Worm (Caenorhabditis elegans) whole organism, L4 larva: ENCODE measurements around the gene F52E4.5.
A peak's percentile ranks its signal among the peaks of the same experiment; 100 is the strongest.

ENCODE experiments used
- F10B5.3 ChIP-seq: sonication (generic microtip); optimal IDR thresholded peaks from 2 replicates; lab custom pipeline; 2016; ENCODE audit warnings: mild to moderate bottlenecking, missing genetic modification characterization, missing compliant biosample characterization
- F37D6.2 ChIP-seq: sonication (generic microtip); optimal IDR thresholded peaks from 2 replicates; lab custom pipeline; 2016; ENCODE audit warnings: mild to moderate bottlenecking, missing genetic modification characterization, missing compliant biosample characterization
- ZK546.5 ChIP-seq, 2 experiments: sonication (generic microtip); optimal IDR thresholded peaks; 2 replicates each; lab custom pipeline; 2017; ENCODE audit warnings: missing biosample characterization in 2 of 2, missing genetic modification characterization in 2 of 2
- aha-1 ChIP-seq: fragments of 150-350 bp; peaks from one replicate; lab custom pipeline; 2014; ENCODE audit warnings: missing biosample characterization, missing genetic modification characterization
- aly-2 ChIP-seq: sonication (generic microtip); optimal IDR thresholded peaks from 2 replicates; lab custom pipeline; 2018; ENCODE audit warnings: missing biosample characterization, missing genetic modification characterization
- ceh-20 ChIP-seq: fragments of 200-800 bp; sonication (Bioruptor generic); IDR thresholded peaks from 2 replicates; pipeline ENCODE4 v1.3.6; 2022; ENCODE audit warnings: missing genetic modification reagents, missing genetic modification characterization, missing compliant biosample characterization
- ceh-32 ChIP-seq: sonication (generic microtip); optimal IDR thresholded peaks from 2 replicates; lab custom pipeline; 2016; ENCODE audit warnings: mild to moderate bottlenecking, missing genetic modification characterization, missing compliant biosample characterization; ENCODE audit not compliant: poor library complexity
- ces-1 ChIP-seq: fragments of 150-350 bp; sonication (generic microtip); optimal IDR thresholded peaks from 4 replicates; lab custom pipeline; 2014; ENCODE audit warnings: missing biosample characterization, missing genetic modification reagents, missing genetic modification characterization
- cey-2 ChIP-seq: sonication (generic microtip); optimal IDR thresholded peaks from 3 replicates; lab custom pipeline; 2017; ENCODE audit warnings: missing genetic modification characterization, mild to moderate bottlenecking, missing compliant biosample characterization, antibody characterized with exemption, borderline replicate concordance; ENCODE audit not compliant: insufficient read depth
- ctbp-1 ChIP-seq: fragments of 200-800 bp; sonication (Bioruptor generic); IDR thresholded peaks from 2 replicates; pipeline ENCODE4 v1.3.6; 2022; ENCODE audit warnings: missing genetic modification reagents, missing genetic modification characterization, missing compliant biosample characterization
- daf-16 ChIP-seq, 3 experiments: sonication (generic microtip); optimal IDR thresholded peaks; 2 replicates each; lab custom pipeline; 2016 to 2017; ENCODE audit warnings: missing genetic modification characterization in 3 of 3, missing genetic modification reagents in 3 of 3, mild to moderate bottlenecking in 2 of 3, missing compliant biosample characterization in 2 of 3, missing biosample characterization in 1 of 3, moderate library complexity in 1 of 3
- daf-8 ChIP-seq: fragments of 200-800 bp; sonication (Bioruptor generic); IDR thresholded peaks from 2 replicates; pipeline ENCODE4 v1.3.6; 2022; ENCODE audit warnings: missing genetic modification characterization, missing compliant biosample characterization
- dmd-6 ChIP-seq: fragments of 200-800 bp; sonication (Bioruptor generic); IDR thresholded peaks from 2 replicates; pipeline ENCODE4 v1.3.6; 2022; ENCODE audit warnings: missing genetic modification reagents, missing genetic modification characterization, missing compliant biosample characterization
- dve-1 ChIP-seq: sonication (generic microtip); optimal IDR thresholded peaks from 2 replicates; lab custom pipeline; 2017; ENCODE audit warnings: antibody characterized with exemption, mild to moderate bottlenecking, missing genetic modification characterization, missing compliant biosample characterization; ENCODE audit not compliant: insufficient read depth
- fkh-10 ChIP-seq: fragments of 150-350 bp; optimal IDR thresholded peaks from 2 replicates; lab custom pipeline; 2014; ENCODE audit warnings: missing biosample characterization, missing genetic modification reagents, missing genetic modification characterization
- hif-1 ChIP-seq, 2 experiments: sonication (generic microtip); optimal IDR thresholded peaks; 2 replicates each; lab custom pipeline; 2016 to 2017; ENCODE audit warnings: missing compliant biosample characterization in 2 of 2, missing genetic modification characterization in 2 of 2, missing genetic modification reagents in 2 of 2, missing genotype in 2 of 2, mild to moderate bottlenecking in 1 of 2
- hlh-11 ChIP-seq: fragments of 200-800 bp; sonication (Bioruptor generic); optimal IDR thresholded peaks from 2 replicates; lab custom pipeline; 2018; ENCODE audit warnings: mild to moderate bottlenecking, missing genetic modification characterization, missing compliant biosample characterization
- hlh-30 ChIP-seq: sonication (generic microtip); optimal IDR thresholded peaks from 2 replicates; lab custom pipeline; 2017; ENCODE audit warnings: antibody characterized with exemption, mild to moderate bottlenecking, missing genetic modification characterization, missing compliant biosample characterization; ENCODE audit not compliant: insufficient read depth
- hmg-1.1 ChIP-seq: fragments of 200-800 bp; sonication (Bioruptor generic); IDR thresholded peaks from 2 replicates; pipeline ENCODE4 v1.3.6; 2022; ENCODE audit warnings: missing genetic modification reagents, missing genetic modification characterization, missing compliant biosample characterization
- lin-13 ChIP-seq: fragments of 150-350 bp; optimal IDR thresholded peaks from 2 replicates; lab custom pipeline; 2014; ENCODE audit warnings: missing biosample characterization, missing genetic modification reagents, missing genetic modification characterization
- lsy-2 ChIP-seq, 2 experiments: fragments of 150-350 bp in 1 of 2; sonication (generic microtip) in 1 of 2; optimal IDR thresholded peaks; 2 replicates each; lab custom pipeline; 2014 to 2017; ENCODE audit warnings: missing biosample characterization in 2 of 2, missing genetic modification characterization in 2 of 2
- mdl-1 ChIP-seq, 2 experiments: fragments of 150-350 bp in 1 of 2; sonication (generic microtip) in 1 of 2; optimal IDR thresholded peaks; 2 replicates each; lab custom pipeline; 2014 to 2017; ENCODE audit warnings: missing biosample characterization in 2 of 2, missing genetic modification characterization in 2 of 2
- mep-1 ChIP-seq: fragments of 150-350 bp; sonication (generic microtip); optimal IDR thresholded peaks from 3 replicates; lab custom pipeline; 2014; ENCODE audit warnings: missing biosample characterization, missing genetic modification characterization
- mes-2 ChIP-seq: sonication (generic microtip); optimal IDR thresholded peaks from 2 replicates; lab custom pipeline; 2016; ENCODE audit warnings: missing genotype, mild to moderate bottlenecking, missing genetic modification characterization, missing compliant biosample characterization; ENCODE audit not compliant: poor library complexity, severe bottlenecking
- mxl-3 ChIP-seq: fragments of 200-800 bp; sonication (Bioruptor generic); optimal IDR thresholded peaks from 2 replicates; lab custom pipeline; 2018; ENCODE audit warnings: mild to moderate bottlenecking, missing genetic modification characterization, missing compliant biosample characterization
- nhr-102 ChIP-seq: sonication (generic microtip); optimal IDR thresholded peaks from 2 replicates; lab custom pipeline; 2016; ENCODE audit warnings: mild to moderate bottlenecking, missing genetic modification characterization, moderate library complexity, missing compliant biosample characterization
- nhr-11 ChIP-seq: fragments of 150-350 bp; optimal IDR thresholded peaks from 2 replicates; lab custom pipeline; 2014; ENCODE audit warnings: missing biosample characterization, missing genetic modification characterization
- nhr-111 ChIP-seq: fragments of 200-800 bp; sonication (Bioruptor generic); optimal IDR thresholded peaks from 2 replicates; lab custom pipeline; 2018; ENCODE audit warnings: mild to moderate bottlenecking, missing genetic modification characterization, missing compliant biosample characterization
- nhr-28 ChIP-seq: fragments of 150-350 bp; optimal IDR thresholded peaks from 2 replicates; lab custom pipeline; 2014; ENCODE audit warnings: missing biosample characterization, missing genetic modification characterization
- nhr-42 ChIP-seq: fragments of 200-800 bp; sonication (Bioruptor generic); IDR thresholded peaks from 2 replicates; pipeline ENCODE4 v1.3.6; 2022; ENCODE audit warnings: missing genetic modification characterization, missing compliant biosample characterization
- nhr-48 ChIP-seq: sonication (generic microtip); optimal IDR thresholded peaks from 2 replicates; lab custom pipeline; 2016; ENCODE audit warnings: mild to moderate bottlenecking, missing genetic modification characterization, missing compliant biosample characterization
- php-3 ChIP-seq: fragments of 200-800 bp; sonication (Bioruptor generic); IDR thresholded peaks from 2 replicates; pipeline ENCODE4 v1.3.6; 2022; ENCODE audit warnings: missing genetic modification reagents, missing genetic modification characterization, missing compliant biosample characterization
- pqm-1 ChIP-seq: sonication (generic microtip); optimal IDR thresholded peaks from 2 replicates; lab custom pipeline; 2017; ENCODE audit warnings: missing biosample characterization, missing genetic modification characterization
- rbr-2 ChIP-seq: sonication (generic microtip); optimal IDR thresholded peaks from 2 replicates; lab custom pipeline; 2016; ENCODE audit warnings: missing genotype, missing genetic modification characterization, missing compliant biosample characterization
- tag-97 ChIP-seq: fragments of 200-800 bp; sonication (Bioruptor generic); IDR thresholded peaks from 2 replicates; pipeline ENCODE4 v1.3.6; 2022; ENCODE audit warnings: missing genetic modification characterization, missing compliant biosample characterization
- tra-1 ChIP-seq: fragments of 200-800 bp; sonication (Bioruptor generic); IDR thresholded peaks from 2 replicates; pipeline ENCODE4 v1.3.6; 2022; ENCODE audit warnings: missing genetic modification reagents, missing genetic modification characterization, missing compliant biosample characterization
- unc-62 ChIP-seq, 3 experiments: fragments of 150-350 bp in 1 of 3; sonication (generic microtip); optimal IDR thresholded peaks in 2 of 3; peaks in 1 of 3; 1 replicate in 1 of 3; 2 replicates in 2 of 3; lab custom pipeline; 2014 to 2017; ENCODE audit warnings: missing biosample characterization in 3 of 3, missing genetic modification characterization in 3 of 3, missing genetic modification reagents in 3 of 3, missing genotype in 1 of 3
- vab-7 ChIP-seq: fragments of 200-800 bp; sonication (Bioruptor generic); IDR thresholded peaks from 2 replicates; pipeline ENCODE4 v1.3.6; 2022; ENCODE audit warnings: missing genetic modification reagents, missing genetic modification characterization, missing compliant biosample characterization

F52E4.5 gene

DNA sequence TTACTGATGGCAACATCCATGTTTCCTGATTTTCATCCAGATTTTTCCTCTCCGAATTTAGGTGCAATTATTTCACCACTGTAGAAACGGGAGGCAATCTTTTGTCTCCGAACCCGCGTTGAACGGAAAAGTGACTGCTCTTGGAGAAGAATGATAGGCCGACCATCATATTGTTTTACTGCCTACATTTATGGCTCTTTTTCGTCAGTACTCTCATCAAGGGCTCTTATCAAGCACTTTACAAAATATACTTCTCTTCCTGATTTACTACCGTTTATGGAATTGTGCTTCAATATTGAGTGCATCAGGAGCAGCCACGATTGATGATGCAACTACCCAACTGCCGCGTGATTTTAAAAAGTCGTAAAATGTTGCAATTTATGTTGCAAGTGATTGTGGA, 32.8 kb downstream of the F52E4.5 start:
- TF ChIP-seq ceh-20 (GFP tag; lab: Robert Waterston, UW) (peak; percentile 62; the same call in 1 of the 2 replicates), nhr-11 (tag; lab: Kevin White, UChicago) (no peak), nhr-28 (tag; lab: Kevin White, UChicago) (peak; percentile 8), nhr-42 (no peak), tra-1 (GFP tag; lab: Robert Waterston, UW) (0 out of 2 replicates have a peak, but pooled peaks have one; percentile 16), pqm-1 (tag; lab: Kevin White, UChicago) (no peak), unc-62 (GFP tag; optimal IDR thresholded peaks at IDR 0.05 in 1 of 2; lab: Kevin White, UChicago) (peak in 1 of 2 experiments; percentile 27), unc-62 (tag; optimal IDR thresholded peaks at IDR 0.05; lab: Kevin White, UChicago) (no peak), nhr-48 (tag; lab: Kevin White, UChicago) (peak; percentile 51), aly-2 (no peak), dmd-6 (peak; percentile 39), php-3 (GFP tag; lab: Robert Waterston, UW) (peak; percentile 79)

DNA sequence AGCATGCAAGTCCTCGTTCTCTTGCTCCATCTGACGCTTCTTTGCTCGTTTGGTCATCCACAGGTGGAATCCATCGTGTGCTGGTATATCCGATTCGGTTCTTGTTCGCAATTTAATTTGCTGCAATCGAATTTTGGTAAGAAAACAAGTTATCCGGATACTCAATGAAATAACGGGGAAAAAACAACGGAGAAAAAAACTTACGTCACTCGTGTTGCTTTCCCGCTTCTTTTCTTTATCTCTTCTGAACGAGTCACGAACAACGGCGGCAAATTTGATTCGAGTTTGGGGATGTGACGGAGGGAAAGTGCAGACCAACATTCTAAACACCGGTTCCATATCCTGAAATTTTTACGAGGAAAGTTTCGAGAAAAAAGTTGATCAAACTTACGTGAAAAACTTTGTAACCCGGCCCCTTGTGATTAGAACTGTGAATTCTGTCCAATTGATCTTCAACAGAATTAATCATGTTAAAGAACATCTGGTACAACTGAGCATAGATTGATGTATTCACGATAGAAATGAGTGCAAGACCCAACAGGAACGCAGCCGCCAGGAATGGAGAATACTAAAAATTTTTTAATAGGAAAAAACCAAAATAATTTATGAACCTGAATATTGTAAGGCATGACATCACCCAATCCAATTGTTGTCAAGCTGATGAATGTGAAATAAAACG, 35.7 kb downstream of the F52E4.5 start:
- TF ChIP-seq tag-97 (GFP tag; lab: Robert Waterston, UW), result no peak
- TF ChIP-seq ces-1 (GFP tag; lab: Kevin White, UChicago), result peak; percentile 80
- peak; percentile 38 for TF ChIP-seq fkh-10 (GFP tag; lab: Kevin White, UChicago)
- 0 out of 2 replicates have a peak, but pooled peaks have one; percentile 38 for TF ChIP-seq ctbp-1 (GFP tag; lab: Robert Waterston, UW)
- TF ChIP-seq aha-1 (tag; lab: Kevin White, UChicago), result peak; percentile 93

- peak; percentile 72 for TF ChIP-seq mep-1 (tag; lab: Kevin White, UChicago)
- TF ChIP-seq ctbp-1 (GFP tag; lab: Robert Waterston, UW), result peak; percentile 82
- peak in 1 of 2 experiments; percentile 12 for TF ChIP-seq unc-62 (GFP tag; optimal IDR thresholded peaks at IDR 0.05 in 1 of 2; lab: Kevin White, UChicago)
- no peak for TF ChIP-seq unc-62 (tag; optimal IDR thresholded peaks at IDR 0.05; lab: Kevin White, UChicago)
- TF ChIP-seq daf-16 (GFP tag; optimal IDR thresholded peaks at IDR 0.05; lab: Kevin White, UChicago), result no peak
- peak; percentile 32 for TF ChIP-seq daf-16 (tag; optimal IDR thresholded peaks at IDR 0.05; lab: Kevin White, UChicago)
- TF ChIP-seq fkh-10 (GFP tag; lab: Kevin White, UChicago), result peak; percentile 77
- peak; percentile 2 to 24 for TF ChIP-seq mdl-1 (tag; optimal IDR thresholded peaks at IDR 0.05; lab: Kevin White, UChicago)
- peak in 1 of 2 experiments; percentile 60 for TF ChIP-seq hif-1 (tag; optimal IDR thresholded peaks at IDR 0.05; lab: Kevin White, UChicago)
- peak; percentile 88 for TF ChIP-seq hmg-1.1 (GFP tag; lab: Robert Waterston, UW)
- peak; percentile 49 for TF ChIP-seq dve-1 (tag; lab: Kevin White, UChicago)
- peak; percentile 4 for TF ChIP-seq lin-13 (GFP tag; lab: Kevin White, UChicago)
- no peak for TF ChIP-seq daf-8 (GFP tag; lab: Robert Waterston, UW)
- TF ChIP-seq ZK546.5 (tag; optimal IDR thresholded peaks at IDR 0.05; lab: Kevin White, UChicago), result no peak
- no peak for TF ChIP-seq cey-2 (tag; lab: Kevin White, UChicago)
- TF ChIP-seq dmd-6, result peak; percentile 61
- TF ChIP-seq nhr-111, result no peak
- peak; percentile 25 for TF ChIP-seq nhr-102 (tag; lab: Kevin White, UChicago)
- TF ChIP-seq lsy-2 (tag; optimal IDR thresholded peaks at IDR 0.05; lab: Kevin White, UChicago), result peak in 1 of 2 experiments; percentile 50
- no peak for TF ChIP-seq F10B5.3
- peak; percentile 59 for TF ChIP-seq hlh-11 (tag; lab: Kevin White, UChicago)
- TF ChIP-seq F37D6.2 (tag; lab: Kevin White, UChicago), result peak; percentile 25
- TF ChIP-seq mxl-3 (GFP tag; lab: Kevin White, UChicago), result peak; percentile 35
- peak; percentile 61 for TF ChIP-seq rbr-2 (tag; lab: Kevin White, UChicago)
- TF ChIP-seq aha-1 (tag; lab: Kevin White, UChicago), result peak; percentile 64
- TF ChIP-seq ceh-20 (GFP tag; lab: Robert Waterston, UW), result peak; percentile 34
- peak; percentile 61 for TF ChIP-seq hlh-30
- TF ChIP-seq vab-7 (GFP tag; lab: Robert Waterston, UW), result peak; percentile 51; the same call in 1 of the 2 replicates
- TF ChIP-seq tra-1 (GFP tag; lab: Robert Waterston, UW), result 0 out of 2 replicates have a peak, but pooled peaks have one; percentile 17
- TF ChIP-seq mes-2 (tag; lab: Kevin White, UChicago), result peak; percentile 51
- TF ChIP-seq ceh-32, result no peak
- TF ChIP-seq tag-97 (GFP tag; lab: Robert Waterston, UW), result no peak
Observed at ce11 chrX:3049233-3049632, 37.9 kb downstream of the F52E4.5 start.
